Worm (Caenorhabditis elegans) whole organism, dauer: ENCODE results near the gene fic-1.
"Not testable (repeated sequence)": the region's sequence is repeated elsewhere in the genome, so short reads cannot be mapped to it uniquely, and the experiment has no call there.

Source experiments
- unc-62 ChIP-seq: sonication (generic microtip); optimal IDR thresholded peaks from 2 replicates; lab custom pipeline; 2017; ENCODE audit warnings: missing biosample characterization, missing genetic modification reagents, missing genetic modification characterization

Gene fic-1

DNA sequence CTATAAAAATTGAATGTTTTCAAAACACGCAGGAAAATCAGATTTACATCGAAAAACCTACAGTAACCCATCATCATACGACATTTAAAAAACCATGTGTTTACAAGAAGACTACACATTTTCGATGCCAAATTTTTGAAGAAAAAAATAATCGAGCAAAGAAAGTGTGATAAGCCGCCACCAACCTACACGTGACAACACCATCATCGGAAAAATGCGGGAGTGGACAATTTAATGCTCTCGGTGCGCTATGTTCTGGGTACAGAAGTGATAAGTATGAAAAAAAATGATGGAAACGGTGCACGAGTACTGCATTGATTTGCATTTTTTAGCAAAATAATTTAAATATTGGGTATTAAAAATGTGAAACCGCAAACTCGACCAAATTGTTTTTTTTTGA lies 27.4 kb downstream of the fic-1 start:
- no peak for TF ChIP-seq unc-62 (GFP tag; lab: Kevin White, UChicago)

DNA sequence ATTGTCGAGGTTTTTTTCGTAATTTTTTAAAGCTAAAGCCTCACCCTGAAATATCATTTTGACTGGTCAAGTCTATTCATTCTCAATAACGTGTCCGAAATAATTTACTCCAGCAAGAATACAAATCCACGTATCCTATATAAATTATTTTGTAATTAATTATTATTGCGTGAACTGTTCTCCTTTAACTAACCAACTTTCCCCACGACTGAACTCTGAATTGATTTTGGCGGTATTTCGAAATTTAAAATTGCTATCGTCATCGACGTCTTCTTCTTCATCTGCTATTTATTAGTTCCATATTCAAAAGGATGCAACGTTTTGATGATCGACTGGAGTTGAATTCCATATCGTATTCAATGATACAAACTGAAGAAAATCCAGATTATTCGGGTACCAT lies 29.1 kb downstream of the fic-1 start, which contains the start of the genes aqp-3 and Y69E1A.8:
TSS of gene aqp-3 (minus strand) at position 101 of the 400 bp plus-strand sequence.
TSS of gene Y69E1A.8 (plus strand) at position 246 of the 400 bp plus-strand sequence.
- TF ChIP-seq unc-62 (GFP tag; lab: Kevin White, UChicago) = no peak

DNA sequence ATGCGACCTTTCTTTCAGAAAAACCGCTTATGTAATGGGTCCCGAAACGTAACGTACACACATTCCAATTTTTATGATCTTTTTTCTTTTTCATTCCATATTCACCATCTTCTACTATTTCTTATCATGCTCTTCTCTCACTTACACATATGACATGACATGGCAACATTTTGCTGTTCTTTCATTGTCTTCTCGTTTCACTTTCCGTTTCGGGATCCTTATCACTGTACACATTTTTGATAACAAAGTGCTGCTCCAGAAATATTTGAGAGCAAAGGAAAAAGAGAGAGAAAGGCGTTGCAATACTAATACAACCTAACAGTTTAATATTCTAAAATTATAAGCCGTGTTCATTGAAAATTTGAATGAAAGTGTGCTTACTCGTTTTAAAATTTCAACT lies 33.1 kb downstream of the fic-1 start:
- TF ChIP-seq unc-62 (GFP tag; lab: Kevin White, UChicago) = no peak

DNA sequence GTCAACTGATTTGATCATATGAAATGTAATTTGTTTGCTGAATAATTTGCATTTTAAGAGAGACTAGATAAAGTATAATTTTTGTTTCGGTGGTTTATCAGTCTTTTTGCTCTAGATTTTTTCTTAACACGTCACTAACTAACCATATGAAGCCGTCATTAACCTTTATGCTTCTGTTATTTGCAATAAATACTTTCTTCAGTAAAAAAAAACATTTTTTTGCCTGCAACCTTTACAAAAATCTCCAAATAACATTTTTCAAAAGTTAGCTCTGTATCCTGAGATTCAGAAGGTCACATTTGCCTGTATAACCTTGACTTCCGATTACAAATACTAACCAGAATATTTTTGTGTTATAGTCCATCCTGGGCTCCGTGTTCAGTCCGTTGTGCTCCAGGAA lies 33.5 kb downstream of the fic-1 start:
- TF ChIP-seq unc-62 (GFP tag; lab: Kevin White, UChicago) = no peak

DNA sequence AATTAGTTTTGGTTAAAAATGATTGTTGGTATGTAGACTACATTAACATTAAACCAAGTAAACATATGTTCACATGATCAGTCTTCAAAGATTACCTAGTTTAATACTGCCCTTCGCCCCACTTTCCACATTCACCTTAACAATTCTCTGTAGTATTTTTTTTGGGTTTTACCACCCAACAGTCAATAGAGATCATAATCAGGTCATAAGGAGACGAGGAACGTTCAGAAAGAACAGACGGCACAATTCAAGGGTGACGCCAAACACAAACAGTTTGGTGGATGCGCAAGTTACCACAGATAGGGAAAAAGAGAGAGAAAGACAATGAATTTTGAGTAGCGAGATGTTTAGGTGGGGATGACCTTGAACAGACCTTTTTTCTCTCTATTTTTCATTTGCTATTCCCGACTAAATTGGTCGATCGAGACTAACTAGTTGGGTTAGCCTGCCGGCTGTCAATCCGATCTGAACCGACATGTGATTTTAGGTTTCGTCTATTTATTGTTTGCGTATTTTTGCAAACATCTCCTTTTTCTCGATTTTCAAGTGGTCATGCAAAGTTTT lies 34.5 kb downstream of the fic-1 start:
- no peak for TF ChIP-seq unc-62 (GFP tag; lab: Kevin White, UChicago)

DNA sequence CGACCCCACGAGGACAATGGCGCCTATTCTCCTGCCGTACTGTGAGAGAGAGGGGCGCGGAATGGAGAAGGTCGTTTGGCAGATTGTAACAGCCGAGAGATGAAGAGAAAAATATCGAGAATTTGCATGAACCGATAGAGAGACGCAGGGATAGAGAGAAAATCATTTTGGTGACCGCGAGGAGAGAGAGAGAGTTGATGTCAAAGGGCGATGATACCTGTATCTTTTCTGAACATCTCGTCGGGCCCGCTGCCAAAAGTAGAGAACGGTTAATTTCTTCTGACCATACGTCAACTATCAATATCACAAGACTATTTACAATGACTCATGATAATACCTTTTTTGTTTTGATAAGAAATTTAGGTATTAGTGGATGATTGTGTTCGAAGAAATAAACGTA lies 38.7 kb downstream of the fic-1 start:
- no peak for TF ChIP-seq unc-62 (GFP tag; lab: Kevin White, UChicago)

DNA sequence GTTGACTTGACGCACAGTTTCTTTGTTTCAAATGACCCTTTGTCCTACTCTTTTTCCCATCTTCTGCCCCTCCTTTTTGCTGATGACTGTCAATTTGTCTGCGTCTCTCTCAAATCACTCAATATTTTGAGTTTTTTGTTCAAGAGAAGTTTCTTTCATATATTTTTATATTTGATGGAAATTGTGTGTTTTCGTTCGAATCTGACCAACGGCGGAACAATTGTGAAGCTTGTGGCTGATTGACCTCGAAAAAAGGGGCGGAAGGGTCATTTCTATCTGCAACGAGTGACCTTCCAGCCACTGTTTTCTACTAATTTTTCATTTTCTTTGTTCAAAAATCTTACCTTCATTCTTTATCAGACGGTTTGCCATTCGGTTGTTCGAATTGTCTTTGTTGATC lies 41.4 kb downstream of the fic-1 start:
- TF ChIP-seq unc-62 (GFP tag; lab: Kevin White, UChicago) = no peak

DNA sequence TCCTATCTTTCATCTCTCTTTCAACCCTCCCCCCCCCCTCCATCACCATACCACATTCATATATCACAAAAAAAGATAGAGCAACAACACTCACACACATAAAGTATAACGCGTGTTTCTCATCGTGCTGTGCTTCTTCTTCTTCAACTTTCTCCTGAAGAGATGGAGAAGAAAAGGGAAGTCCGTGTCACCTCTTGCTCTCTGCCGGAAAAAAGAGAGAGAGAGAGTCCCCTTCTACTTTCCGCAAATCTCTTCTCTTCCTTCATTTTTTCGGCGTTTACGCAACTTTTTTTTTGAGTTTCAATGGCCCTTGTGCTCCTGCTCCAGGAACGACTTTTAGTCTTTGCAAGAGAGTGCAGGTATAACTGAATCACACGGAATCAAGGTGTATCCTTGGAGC lies 42.4 kb downstream of the fic-1 start:
- no peak for TF ChIP-seq unc-62 (GFP tag; lab: Kevin White, UChicago)

DNA sequence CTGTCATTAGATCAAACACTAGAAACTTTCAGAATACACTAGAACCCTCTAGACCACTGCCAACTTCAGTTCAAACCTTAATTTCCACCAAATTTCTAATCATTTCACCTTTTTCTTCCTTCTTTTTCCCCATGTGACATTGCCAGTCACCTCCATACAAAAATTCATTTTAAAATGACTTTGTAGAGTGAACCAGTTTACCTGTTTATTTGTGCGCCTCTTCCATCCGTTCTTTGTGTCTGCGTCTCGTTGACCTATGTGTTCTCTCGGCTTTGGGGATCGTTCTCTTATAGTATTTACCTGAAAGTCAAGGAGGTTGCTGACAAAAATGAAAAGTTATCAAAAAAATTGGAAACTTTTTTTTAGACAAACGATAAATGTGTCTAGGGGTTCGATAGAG lies 43.4 kb downstream of the fic-1 start:
- TF ChIP-seq unc-62 (GFP tag; lab: Kevin White, UChicago) = no peak

DNA sequence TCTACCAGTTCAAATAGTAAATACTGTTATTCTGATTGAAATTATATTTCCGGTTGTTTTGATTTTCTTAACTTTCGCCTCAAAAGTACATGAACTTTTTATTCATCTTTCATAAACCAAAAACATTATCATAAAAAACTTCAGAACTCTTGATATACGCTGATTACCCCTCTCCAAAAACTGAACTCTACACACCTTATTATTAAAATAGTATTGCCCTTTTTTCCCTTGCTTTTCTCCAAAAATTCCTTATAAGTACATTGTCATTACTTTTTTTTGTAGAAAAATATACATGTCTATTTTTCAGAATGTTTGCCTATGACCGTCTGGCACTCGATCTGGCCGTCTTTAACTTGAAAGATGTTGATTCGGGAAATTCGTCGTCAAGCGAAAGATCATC lies 44.5 kb downstream of the fic-1 start, which contains the start of gene Y43E12A.2:
TSS of gene Y43E12A.2 (plus strand) at position 301 of the 400 bp plus-strand sequence.
- TF ChIP-seq unc-62 (GFP tag; lab: Kevin White, UChicago) = no peak

DNA sequence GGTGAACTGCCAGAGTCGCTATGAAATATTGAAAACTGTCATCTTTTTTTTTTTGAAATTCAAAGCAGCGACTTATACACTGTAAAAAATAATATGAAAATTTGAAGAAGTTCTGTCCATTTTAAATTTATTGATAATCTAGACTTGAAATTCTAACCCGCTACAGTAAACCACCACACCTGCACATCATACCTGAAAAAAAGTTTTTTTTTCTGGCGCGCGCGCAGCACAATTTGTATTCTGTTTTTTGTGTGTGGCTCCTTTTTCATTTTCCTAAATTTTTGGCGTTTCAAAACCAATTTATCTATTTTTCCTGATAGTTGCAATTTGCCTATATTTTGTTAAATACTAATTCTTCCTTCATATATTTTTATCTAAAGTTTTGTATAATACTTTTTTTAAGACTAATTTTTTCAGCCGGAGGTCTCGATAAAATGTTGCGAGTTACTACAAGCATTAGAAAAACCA lies 48.3 kb downstream of the fic-1 start, which contains the start of gene cyb-2.1:
TSS of gene cyb-2.1 (plus strand) at position 418 of the 468 bp plus-strand sequence.
- TF ChIP-seq unc-62 (GFP tag; lab: Kevin White, UChicago) = no peak

DNA sequence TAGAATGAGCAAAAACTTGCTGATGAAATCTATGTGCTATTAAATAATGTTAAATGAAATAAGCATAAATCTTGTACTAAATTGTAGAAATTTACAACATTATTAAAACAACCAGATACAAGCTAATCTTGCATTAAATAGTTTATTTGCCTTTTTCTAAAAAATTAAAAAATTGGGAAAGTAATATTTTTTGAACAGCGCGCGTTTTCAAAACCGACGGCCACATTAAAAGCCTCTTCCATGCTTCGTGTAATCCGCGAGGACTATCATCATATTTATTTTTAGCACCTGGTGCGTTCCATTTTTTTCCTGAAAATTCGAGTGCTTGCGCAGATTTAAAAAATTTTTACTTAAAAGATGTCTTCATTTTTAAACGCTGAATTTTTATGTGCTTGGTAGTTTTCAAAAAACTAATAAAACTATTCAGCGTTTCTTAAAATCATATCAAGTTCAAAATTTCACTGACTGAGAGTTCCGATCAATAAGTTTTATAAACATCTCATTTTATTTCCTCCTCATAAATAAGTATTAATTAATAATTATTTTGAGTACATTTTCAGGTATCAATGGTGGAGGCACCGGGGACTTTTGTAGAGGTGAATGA lies 50.2 kb downstream of the fic-1 start, which contains the start of gene Y43E12A.3:
TSS of gene Y43E12A.3 (plus strand) at position 554 of the 604 bp plus-strand sequence.
- not testable (repeated sequence) for TF ChIP-seq unc-62 (GFP tag; lab: Kevin White, UChicago)
